Fruit fly (Drosophila melanogaster) whole organism, embryonic: ENCODE data around the gene Prp5.

Source experiments
- Ada2b ChIP-seq: fragments of 200-800 bp; sonication (Bioruptor generic); IDR thresholded peaks from 2 replicates; pipeline ENCODE4 v1.3.6; 2022; ENCODE audit warnings: missing biosample characterization, missing genetic modification characterization
- C15 ChIP-seq: fragments of 200-800 bp; sonication (Bioruptor generic); IDR thresholded peaks from 3 replicates; pipeline ENCODE4 v1.3.6; 2022; ENCODE audit warnings: missing biosample characterization, missing genetic modification characterization
- CG10366 ChIP-seq: fragments of 200-800 bp; sonication (Bioruptor generic); IDR thresholded peaks from 2 replicates; pipeline ENCODE4 v1.3.6; 2022; ENCODE audit warnings: missing biosample characterization, missing genetic modification characterization
- CG10431 ChIP-seq: fragments of 200-800 bp; sonication (Bioruptor generic); optimal IDR thresholded peaks from 3 replicates; lab custom pipeline; 2018; ENCODE audit warnings: missing biosample characterization, mild to moderate bottlenecking, missing genetic modification characterization
- CG11723 ChIP-seq: fragments of 200-800 bp; sonication (Bioruptor generic); optimal IDR thresholded peaks from 2 replicates; lab custom pipeline; 2017; ENCODE audit warnings: missing biosample characterization, mild to moderate bottlenecking, missing genetic modification characterization
- CG12219 ChIP-seq: fragments of 200-800 bp; sonication (Bioruptor generic); optimal IDR thresholded peaks from 3 replicates; lab custom pipeline; 2018; ENCODE audit warnings: missing biosample characterization, mild to moderate bottlenecking, missing genetic modification characterization
- CG12769 ChIP-seq: fragments of 200-800 bp; sonication (Bioruptor generic); optimal IDR thresholded peaks from 2 replicates; lab custom pipeline; 2019; ENCODE audit warnings: missing biosample characterization, mild to moderate bottlenecking, missing genetic modification characterization, moderate library complexity
- CG13123 ChIP-seq: fragments of 200-800 bp; sonication (Bioruptor generic); optimal IDR thresholded peaks from 2 replicates; lab custom pipeline; 2016; ENCODE audit warnings: missing biosample characterization, missing genetic modification characterization
- CG17186 ChIP-seq: fragments of 200-800 bp; sonication (Bioruptor generic); optimal IDR thresholded peaks from 3 replicates; lab custom pipeline; 2017; ENCODE audit warnings: missing biosample characterization, missing genetic modification reagents, missing genetic modification characterization
- CG17385 ChIP-seq: fragments of 200-800 bp; sonication (Bioruptor generic); optimal IDR thresholded peaks from 3 replicates; lab custom pipeline; 2018; ENCODE audit warnings: missing biosample characterization, mild to moderate bottlenecking, missing genetic modification characterization
- CG2202 ChIP-seq: fragments of 200-800 bp; sonication (Bioruptor generic); optimal IDR thresholded peaks from 2 replicates; lab custom pipeline; 2018; ENCODE audit warnings: missing biosample characterization, mild to moderate bottlenecking, missing genetic modification characterization
- CG32532 ChIP-seq: fragments of 200-800 bp; sonication (Bioruptor generic); IDR thresholded peaks from 2 replicates; pipeline ENCODE4 v1.3.6; 2022; ENCODE audit warnings: missing biosample characterization, missing genetic modification characterization
- CG3995 ChIP-seq: fragments of 200-800 bp; sonication (Bioruptor generic); optimal IDR thresholded peaks from 3 replicates; lab custom pipeline; 2016; ENCODE audit warnings: missing biosample characterization, missing genetic modification characterization
- CG42726 ChIP-seq: fragments of 200-800 bp; sonication (Bioruptor generic); IDR thresholded peaks from 2 replicates; pipeline ENCODE4 v1.3.6; 2022; ENCODE audit warnings: missing biosample characterization, missing genetic modification characterization; ENCODE audit not compliant: partially characterized antibody
- CG4328 ChIP-seq: fragments of 200-800 bp; sonication (Bioruptor generic); optimal IDR thresholded peaks from 3 replicates; lab custom pipeline; 2017; ENCODE audit warnings: missing biosample characterization, missing genetic modification reagents, missing genetic modification characterization
- CG4707 ChIP-seq: fragments of 200-800 bp; sonication (Bioruptor generic); optimal IDR thresholded peaks from 2 replicates; lab custom pipeline; 2018; ENCODE audit warnings: missing biosample characterization, mild to moderate bottlenecking, missing genetic modification characterization, moderate library complexity
- CG5180 ChIP-seq: fragments of 200-800 bp; sonication (Bioruptor generic); optimal IDR thresholded peaks from 3 replicates; lab custom pipeline; 2017; ENCODE audit warnings: missing biosample characterization, missing genetic modification characterization, mild to moderate bottlenecking, moderate library complexity, missing genetic modification reagents
- CG8089 ChIP-seq: fragments of 200-800 bp; sonication (Bioruptor generic); optimal IDR thresholded peaks from 3 replicates; lab custom pipeline; 2016; ENCODE audit warnings: missing biosample characterization, missing genetic modification characterization
- CG8388 ChIP-seq: fragments of 200-800 bp; sonication (Bioruptor generic); optimal IDR thresholded peaks from 2 replicates; lab custom pipeline; 2019; ENCODE audit warnings: missing biosample characterization, mild to moderate bottlenecking, missing genetic modification characterization, moderate library complexity
- Doc2 ChIP-seq: fragments of 200-800 bp; sonication (Bioruptor generic); IDR thresholded peaks from 2 replicates; pipeline ENCODE4 v1.3.6; 2022; ENCODE audit warnings: missing biosample characterization, missing genetic modification characterization
- E2f2 ChIP-seq: fragments of 200-800 bp; sonication (Bioruptor generic); IDR thresholded peaks from 2 replicates; pipeline ENCODE4 v1.3.6; 2022; ENCODE audit warnings: missing biosample characterization, missing genetic modification characterization
- ERR ChIP-seq: fragments of 200-800 bp; sonication (Bioruptor generic); optimal IDR thresholded peaks from 2 replicates; lab custom pipeline; 2016; ENCODE audit warnings: missing biosample characterization, missing genetic modification characterization
- HmgZ ChIP-seq: fragments of 200-800 bp; sonication (Bioruptor generic); optimal IDR thresholded peaks from 2 replicates; lab custom pipeline; 2018; ENCODE audit warnings: missing biosample characterization, mild to moderate bottlenecking, missing genetic modification characterization
- Meics ChIP-seq: fragments of 200-800 bp; sonication (Bioruptor generic); optimal IDR thresholded peaks from 2 replicates; lab custom pipeline; 2017; ENCODE audit warnings: missing biosample characterization, mild to moderate bottlenecking, missing genetic modification characterization
- NFAT ChIP-seq: fragments of 200-800 bp; sonication (Bioruptor generic); IDR thresholded peaks from 2 replicates; pipeline ENCODE4 v1.3.6; 2022; ENCODE audit warnings: missing biosample characterization, missing genetic modification characterization
- Nf-YC ChIP-seq: fragments of 200-800 bp; optimal IDR thresholded peaks from 3 replicates; lab custom pipeline; 2019; ENCODE audit warnings: missing biosample characterization, mild to moderate bottlenecking, missing genetic modification characterization, moderate library complexity
- Oaz ChIP-seq: fragments of 200-800 bp; sonication (Bioruptor generic); IDR thresholded peaks from 2 replicates; pipeline ENCODE4 v1.3.6; 2022; ENCODE audit warnings: missing biosample characterization, missing genetic modification characterization
- Trl ChIP-seq, 3 experiments: fragments of >200 bp in 2 of 3; fragments of 200-800 bp in 1 of 3; sonication (Bioruptor generic) in 1 of 3; optimal IDR thresholded peaks; 2 replicates in 1 of 3; 3 replicates in 2 of 3; lab custom pipeline; 2016 to 2017; ENCODE audit warnings: missing biosample characterization in 1 of 3, missing genetic modification characterization in 1 of 3
- YL-1 ChIP-seq: fragments of 200-800 bp; sonication (Bioruptor generic); optimal IDR thresholded peaks from 3 replicates; lab custom pipeline; 2017; ENCODE audit warnings: missing biosample characterization, mild to moderate bottlenecking, missing genetic modification characterization
- aop ChIP-seq: fragments of 200-800 bp; sonication (Bioruptor generic); IDR thresholded peaks from 2 replicates; pipeline ENCODE4 v1.3.6; 2022; ENCODE audit warnings: missing biosample characterization, missing genetic modification characterization
- bigmax ChIP-seq: fragments of 200-800 bp; sonication (Bioruptor generic); optimal IDR thresholded peaks from 2 replicates; lab custom pipeline; 2018; ENCODE audit warnings: missing biosample characterization, mild to moderate bottlenecking, missing genetic modification characterization
- bsh ChIP-seq, 2 experiments: fragments of 200-800 bp; sonication (Bioruptor generic); optimal IDR thresholded peaks; 2 replicates each; lab custom pipeline; 2017 to 2018; ENCODE audit warnings: mild to moderate bottlenecking in 2 of 2, missing biosample characterization in 2 of 2, missing genetic modification characterization in 2 of 2, moderate library complexity in 1 of 2
- chinmo ChIP-seq: fragments of 200-800 bp; sonication (Bioruptor generic); IDR thresholded peaks from 4 replicates; pipeline ENCODE4 v1.3.6; 2022; ENCODE audit warnings: missing biosample characterization, missing genetic modification characterization; ENCODE audit not compliant: partially characterized antibody
- corto ChIP-seq: fragments of 200-800 bp; sonication (Bioruptor generic); optimal IDR thresholded peaks from 2 replicates; lab custom pipeline; 2016; ENCODE audit warnings: missing biosample characterization, mild to moderate bottlenecking, missing genetic modification characterization, moderate library complexity
- crp ChIP-seq, 2 experiments: fragments of 200-800 bp; sonication (Bioruptor generic); optimal IDR thresholded peaks; 2 replicates in 1 of 2; 3 replicates in 1 of 2; lab custom pipeline; 2017; ENCODE audit warnings: missing biosample characterization in 2 of 2, missing genetic modification characterization in 2 of 2, mild to moderate bottlenecking in 1 of 2, moderate library complexity in 1 of 2
- da ChIP-seq: fragments of 200-800 bp; sonication (Bioruptor generic); optimal IDR thresholded peaks from 2 replicates; lab custom pipeline; 2016; ENCODE audit warnings: missing biosample characterization, missing genetic modification characterization
- en ChIP-seq: fragments of 200-800 bp; sonication (Bioruptor generic); optimal IDR thresholded peaks from 2 replicates; lab custom pipeline; 2016; ENCODE audit warnings: missing biosample characterization, missing genetic modification characterization
- gce ChIP-seq: fragments of 200-800 bp; sonication (Bioruptor generic); IDR thresholded peaks from 3 replicates; pipeline ENCODE4 v1.3.6; 2022; ENCODE audit warnings: missing biosample characterization, missing genetic modification characterization
- ham ChIP-seq: fragments of 200-800 bp; sonication (Bioruptor generic); IDR thresholded peaks from 2 replicates; pipeline ENCODE4 v1.3.6; 2022; ENCODE audit warnings: missing biosample characterization, missing genetic modification characterization
- jing ChIP-seq: fragments of 200-800 bp; sonication (Bioruptor generic); optimal IDR thresholded peaks from 2 replicates; lab custom pipeline; 2018; ENCODE audit warnings: missing biosample characterization, mild to moderate bottlenecking, missing genetic modification characterization
- kay ChIP-seq: fragments of 200-800 bp; sonication (Bioruptor generic); optimal IDR thresholded peaks from 2 replicates; lab custom pipeline; 2016; ENCODE audit warnings: missing biosample characterization, missing genetic modification characterization
- ken ChIP-seq: fragments of 200-800 bp; sonication (Bioruptor generic); IDR thresholded peaks from 3 replicates; pipeline ENCODE4 v1.3.6; 2022; ENCODE audit warnings: missing biosample characterization, missing genetic modification characterization
- lilli ChIP-seq: fragments of 200-800 bp; sonication (Bioruptor generic); optimal IDR thresholded peaks from 3 replicates; lab custom pipeline; 2016; ENCODE audit warnings: missing biosample characterization, missing genetic modification characterization
- mirr ChIP-seq: fragments of 200-800 bp; sonication (Bioruptor generic); optimal IDR thresholded peaks from 3 replicates; lab custom pipeline; 2018; ENCODE audit warnings: missing biosample characterization, mild to moderate bottlenecking, missing genetic modification characterization
- ro ChIP-seq: fragments of 200-800 bp; sonication (Bioruptor generic); IDR thresholded peaks from 2 replicates; pipeline ENCODE4 v1.3.6; 2022; ENCODE audit warnings: missing biosample characterization, missing genetic modification characterization
- sd ChIP-seq: fragments of 200-800 bp; sonication (Bioruptor generic); optimal IDR thresholded peaks from 3 replicates; lab custom pipeline; 2018; ENCODE audit warnings: missing biosample characterization, mild to moderate bottlenecking, missing genetic modification characterization, moderate library complexity
- tna ChIP-seq: fragments of 200-800 bp; sonication (Bioruptor generic); IDR thresholded peaks from 2 replicates; pipeline ENCODE4 v1.3.6; 2022; ENCODE audit warnings: missing biosample characterization, missing genetic modification characterization; ENCODE audit not compliant: partially characterized antibody
- trh ChIP-seq: fragments of 200-800 bp; sonication (Bioruptor generic); optimal IDR thresholded peaks from 2 replicates; lab custom pipeline; 2016; ENCODE audit warnings: missing biosample characterization, missing genetic modification characterization
- wdn ChIP-seq: fragments of 200-800 bp; sonication (Bioruptor generic); IDR thresholded peaks from 2 replicates; pipeline ENCODE4 v1.3.6; 2022; ENCODE audit warnings: missing biosample characterization, missing genetic modification characterization
- zf30C ChIP-seq: fragments of 200-800 bp; sonication (Bioruptor generic); optimal IDR thresholded peaks from 3 replicates; lab custom pipeline; 2018; ENCODE audit warnings: missing biosample characterization, mild to moderate bottlenecking, missing genetic modification characterization

The Prp5 gene

DNA sequence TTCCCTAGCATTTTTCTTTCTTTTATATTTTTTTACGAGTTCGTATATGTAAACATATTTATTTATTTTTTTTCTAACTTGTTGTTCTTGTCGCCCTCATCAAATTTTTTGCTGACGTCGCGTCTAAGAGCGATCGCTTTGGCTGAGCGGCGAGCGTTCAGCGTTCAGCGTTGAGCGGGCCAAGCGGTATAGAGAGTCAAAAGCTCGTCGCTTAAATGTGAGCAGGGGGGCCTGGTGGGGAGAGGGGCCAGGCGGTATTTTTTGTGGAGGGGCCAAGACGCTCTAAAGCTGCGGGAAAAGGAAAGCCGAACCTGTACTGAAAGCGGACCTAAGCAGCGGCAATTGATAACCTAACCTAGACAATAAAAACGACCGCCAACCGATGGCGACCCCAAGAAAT, 43.8 kb upstream of the Prp5 start (continued):
- TF ChIP-seq CG4707 (no peak), crp (GFP tag; optimal IDR thresholded peaks at IDR 0.05; lab: Kevin White, UChicago) (no peak), Trl (optimal IDR thresholded peaks at IDR 0.05; lab: Kevin White, UChicago) (peak; percentile 26 to 58), Trl (GFP tag; optimal IDR thresholded peaks at IDR 0.05; lab: Kevin White, UChicago) (no peak), bigmax (peak; percentile 61), NFAT (GFP tag; lab: Robert Waterston, UW) (no peak), Oaz (GFP tag; lab: Robert Waterston, UW) (no peak), wdn (GFP tag; lab: Robert Waterston, UW) (no peak), ken (GFP tag; lab: Robert Waterston, UW) (no peak), aop (no peak), ro (GFP tag; lab: Robert Waterston, UW) (no peak), bsh (GFP tag; optimal IDR thresholded peaks at IDR 0.05; lab: Kevin White, UChicago) (no peak), CG5180 (GFP tag; lab: Kevin White, UChicago) (no peak), CG3995 (no peak), corto (GFP tag; lab: Kevin White, UChicago) (no peak), kay (no peak), gce (GFP tag; lab: Robert Waterston, UW) (0 out of 3 replicates have a peak, but pooled peaks have one; percentile 6), CG11723 (no peak), C15 (no peak), CG10366 (GFP tag; lab: Robert Waterston, UW) (no peak), CG8388 (GFP tag; lab: Kevin White, UChicago) (no peak), sd (peak; percentile 23), E2f2 (GFP tag; lab: Robert Waterston, UW) (no peak), CG8089 (GFP tag; lab: Kevin White, UChicago) (no peak), ham (no peak), da (no peak), CG42726 (0 out of 2 replicates have a peak, but pooled peaks have one; percentile 33), trh (GFP tag; lab: Kevin White, UChicago) (no peak), CG32532 (GFP tag; lab: Robert Waterston, UW) (no peak), YL-1 (GFP tag; lab: Kevin White, UChicago) (no peak), tna (GFP tag; lab: Robert Waterston, UW) (no peak), CG4328 (GFP tag; lab: Kevin White, UChicago) (no peak), lilli (GFP tag; lab: Kevin White, UChicago) (no peak), HmgZ (tag; lab: Kevin White, UChicago) (peak; percentile 17), CG2202 (tag; lab: Kevin White, UChicago) (no peak), CG13123 (GFP tag; lab: Kevin White, UChicago) (no peak), Doc2 (no peak), Ada2b (GFP tag; lab: Robert Waterston, UW) (no peak), Nf-YC (tag; lab: Kevin White, UChicago) (no peak), jing (GFP tag; lab: Kevin White, UChicago) (no peak), ERR (GFP tag; lab: Kevin White, UChicago) (no peak), CG12769 (tag; lab: Kevin White, UChicago) (peak; percentile 72), CG17385 (GFP tag; lab: Kevin White, UChicago) (no peak), CG10431 (GFP tag; lab: Kevin White, UChicago) (no peak), zf30C (no peak), mirr (GFP tag; lab: Kevin White, UChicago) (no peak), Meics (GFP tag; lab: Kevin White, UChicago) (no peak), en (GFP tag; lab: Kevin White, UChicago) (no peak), chinmo (GFP tag; lab: Robert Waterston, UW) (peak; percentile 66; the same call in 1 of the 4 replicates), CG17186 (no peak), CG12219 (no peak)
